Worm (Caenorhabditis elegans) whole organism, L4 larva: ENCODE data around the gene nsun-1.
"Not testable (repeated sequence)": the region's sequence is repeated elsewhere in the genome, so short reads cannot be mapped to it uniquely, and the experiment has no call there.

Source experiments
- F10B5.3 ChIP-seq: sonication (generic microtip); optimal IDR thresholded peaks from 2 replicates; lab custom pipeline; 2016; ENCODE audit warnings: mild to moderate bottlenecking, missing genetic modification characterization, missing compliant biosample characterization
- R02D3.7 ChIP-seq: fragments of 150-350 bp; sonication (generic microtip); optimal IDR thresholded peaks from 3 replicates; lab custom pipeline; 2014; ENCODE audit warnings: missing biosample characterization, missing genetic modification characterization
- Y5F2A.4 ChIP-seq: fragments of 200-800 bp; sonication (Bioruptor generic); optimal IDR thresholded peaks from 2 replicates; lab custom pipeline; 2018; ENCODE audit warnings: mild to moderate bottlenecking, missing genetic modification characterization, missing compliant biosample characterization
- aha-1 ChIP-seq: fragments of 150-350 bp; peaks from one replicate; lab custom pipeline; 2014; ENCODE audit warnings: missing biosample characterization, missing genetic modification characterization
- ceh-82 ChIP-seq: sonication (generic microtip); optimal IDR thresholded peaks from 2 replicates; lab custom pipeline; 2017; ENCODE audit warnings: missing biosample characterization, missing genetic modification characterization
- daf-8 ChIP-seq: fragments of 200-800 bp; sonication (Bioruptor generic); IDR thresholded peaks from 2 replicates; pipeline ENCODE4 v1.3.6; 2022; ENCODE audit warnings: missing genetic modification characterization, missing compliant biosample characterization
- egl-43 ChIP-seq: fragments of 200-800 bp; sonication (Bioruptor generic); IDR thresholded peaks from 2 replicates; pipeline ENCODE4 v1.3.6; 2022; ENCODE audit warnings: missing genetic modification reagents, missing genetic modification characterization, missing compliant biosample characterization
- fos-1 ChIP-seq: fragments of 150-350 bp; optimal IDR thresholded peaks from 2 replicates; lab custom pipeline; 2014; ENCODE audit warnings: missing biosample characterization, missing genetic modification characterization
- hlh-11 ChIP-seq: fragments of 200-800 bp; sonication (Bioruptor generic); optimal IDR thresholded peaks from 2 replicates; lab custom pipeline; 2018; ENCODE audit warnings: mild to moderate bottlenecking, missing genetic modification characterization, missing compliant biosample characterization
- hmg-1.1 ChIP-seq: fragments of 200-800 bp; sonication (Bioruptor generic); IDR thresholded peaks from 2 replicates; pipeline ENCODE4 v1.3.6; 2022; ENCODE audit warnings: missing genetic modification reagents, missing genetic modification characterization, missing compliant biosample characterization
- lim-7 ChIP-seq: fragments of 200-800 bp; sonication (Bioruptor generic); IDR thresholded peaks from 2 replicates; pipeline ENCODE4 v1.3.6; 2022; ENCODE audit warnings: missing genetic modification characterization, missing compliant biosample characterization
- lin-13 ChIP-seq: fragments of 150-350 bp; optimal IDR thresholded peaks from 2 replicates; lab custom pipeline; 2014; ENCODE audit warnings: missing biosample characterization, missing genetic modification reagents, missing genetic modification characterization
- lin-38 ChIP-seq: fragments of 200-800 bp; sonication (Bioruptor generic); IDR thresholded peaks from 2 replicates; pipeline ENCODE4 v1.3.6; 2022; ENCODE audit warnings: missing genetic modification reagents, missing genetic modification characterization, missing compliant biosample characterization
- lsy-2 ChIP-seq, 2 experiments: fragments of 150-350 bp in 1 of 2; sonication (generic microtip) in 1 of 2; optimal IDR thresholded peaks; 2 replicates each; lab custom pipeline; 2014 to 2017; ENCODE audit warnings: missing biosample characterization in 2 of 2, missing genetic modification characterization in 2 of 2
- madf-5 ChIP-seq, 2 experiments: fragments of 200-800 bp; sonication (Bioruptor generic); IDR thresholded peaks; 2 replicates each; pipeline ENCODE4 v1.3.6; 2022; ENCODE audit warnings: missing compliant biosample characterization in 2 of 2, missing genetic modification characterization in 2 of 2
- mdt-29 ChIP-seq: fragments of 200-800 bp; sonication (Bioruptor generic); IDR thresholded peaks from 2 replicates; pipeline ENCODE4 v1.3.6; 2022; ENCODE audit warnings: missing genetic modification reagents, missing genetic modification characterization, missing compliant biosample characterization
- mxl-2 ChIP-seq: fragments of 200-800 bp; sonication (Bioruptor generic); conservative IDR thresholded peaks from 2 replicates; pipeline ENCODE4 v1.3.6; 2022; ENCODE audit warnings: missing genetic modification reagents, missing genetic modification characterization, missing compliant biosample characterization
- nhr-102 ChIP-seq: sonication (generic microtip); optimal IDR thresholded peaks from 2 replicates; lab custom pipeline; 2016; ENCODE audit warnings: mild to moderate bottlenecking, missing genetic modification characterization, moderate library complexity, missing compliant biosample characterization
- nhr-41 ChIP-seq: fragments of 200-800 bp; sonication (Bioruptor generic); IDR thresholded peaks from 2 replicates; pipeline ENCODE4 v1.3.6; 2022; ENCODE audit warnings: missing genetic modification reagents, missing genetic modification characterization, missing compliant biosample characterization
- nhr-48 ChIP-seq: sonication (generic microtip); optimal IDR thresholded peaks from 2 replicates; lab custom pipeline; 2016; ENCODE audit warnings: mild to moderate bottlenecking, missing genetic modification characterization, missing compliant biosample characterization
- nhr-6 ChIP-seq: fragments of 150-350 bp; optimal IDR thresholded peaks from 2 replicates; lab custom pipeline; 2014; ENCODE audit warnings: missing biosample characterization, missing genetic modification characterization
- nhr-76 ChIP-seq: fragments of 150-350 bp; optimal IDR thresholded peaks from 2 replicates; lab custom pipeline; 2014; ENCODE audit warnings: missing biosample characterization, missing genetic modification characterization
- nhr-77 ChIP-seq: fragments of 150-350 bp; optimal IDR thresholded peaks from 2 replicates; lab custom pipeline; 2014; ENCODE audit warnings: missing biosample characterization, missing genetic modification characterization
- php-3 ChIP-seq: fragments of 200-800 bp; sonication (Bioruptor generic); IDR thresholded peaks from 2 replicates; pipeline ENCODE4 v1.3.6; 2022; ENCODE audit warnings: missing genetic modification reagents, missing genetic modification characterization, missing compliant biosample characterization
- pqm-1 ChIP-seq: sonication (generic microtip); optimal IDR thresholded peaks from 2 replicates; lab custom pipeline; 2017; ENCODE audit warnings: missing biosample characterization, missing genetic modification characterization
- saeg-2 ChIP-seq: fragments of 200-800 bp; sonication (Bioruptor generic); IDR thresholded peaks from 2 replicates; pipeline ENCODE4 v1.3.6; 2022; ENCODE audit warnings: missing genetic modification reagents, missing genetic modification characterization, missing compliant biosample characterization
- set-16 ChIP-seq: fragments of 200-800 bp; sonication (Bioruptor generic); IDR thresholded peaks from 2 replicates; pipeline ENCODE4 v1.3.6; 2022; ENCODE audit warnings: missing genetic modification reagents, missing genetic modification characterization, missing compliant biosample characterization
- tra-1 ChIP-seq: fragments of 200-800 bp; sonication (Bioruptor generic); IDR thresholded peaks from 2 replicates; pipeline ENCODE4 v1.3.6; 2022; ENCODE audit warnings: missing genetic modification reagents, missing genetic modification characterization, missing compliant biosample characterization
- unc-39 ChIP-seq: sonication (generic microtip); optimal IDR thresholded peaks from 2 replicates; lab custom pipeline; 2017; ENCODE audit warnings: missing biosample characterization, missing genetic modification characterization
- unc-62 ChIP-seq, 3 experiments: fragments of 150-350 bp in 1 of 3; sonication (generic microtip); optimal IDR thresholded peaks in 2 of 3; peaks in 1 of 3; 1 replicate in 1 of 3; 2 replicates in 2 of 3; lab custom pipeline; 2014 to 2017; ENCODE audit warnings: missing biosample characterization in 3 of 3, missing genetic modification characterization in 3 of 3, missing genetic modification reagents in 3 of 3, missing genotype in 1 of 3
- zag-1 ChIP-seq: fragments of 150-350 bp; optimal IDR thresholded peaks from 2 replicates; lab custom pipeline; 2014; ENCODE audit warnings: missing biosample characterization, missing genetic modification characterization
- zfp-2 ChIP-seq: sonication (generic microtip); optimal IDR thresholded peaks from 2 replicates; lab custom pipeline; 2016; ENCODE audit warnings: mild to moderate bottlenecking, missing genetic modification characterization, missing compliant biosample characterization
- zip-11 ChIP-seq: fragments of 200-800 bp; sonication (Bioruptor generic); IDR thresholded peaks from 2 replicates; pipeline ENCODE4 v1.3.6; 2022; ENCODE audit warnings: missing genetic modification characterization, missing compliant biosample characterization

nsun-1 gene

ce11 chrII:456371-456770 is 19.4 kb downstream of the nsun-1 start:
- TF ChIP-seq lsy-2 (tag; optimal IDR thresholded peaks at IDR 0.05; lab: Kevin White, UChicago) (peak; percentile 19 to 75), zip-11 (GFP tag; lab: Robert Waterston, UW) (no peak), madf-5 (GFP tag; IDR thresholded peaks at IDR 0.05; lab: Robert Waterston, UW) (no peak), daf-8 (no peak), lin-13 (GFP tag; lab: Kevin White, UChicago) (peak; percentile 80), egl-43 (no peak), saeg-2 (no peak), aha-1 (tag; lab: Kevin White, UChicago) (peak; percentile 88), nhr-48 (tag; lab: Kevin White, UChicago) (no peak), F10B5.3 (no peak), lim-7 (GFP tag; lab: Robert Waterston, UW) (no peak), nhr-76 (no peak), unc-39 (tag; lab: Kevin White, UChicago) (no peak), hmg-1.1 (GFP tag; lab: Robert Waterston, UW) (no peak)

- TF ChIP-seq tra-1; zfp-2 (tag; lab: Kevin White, UChicago); nhr-77 (tag; lab: Kevin White, UChicago): not testable (repeated sequence)
These were observed 21.1 kb downstream of the nsun-1 start, which contains the start of gene W10D9.1 for ce11 chrII:454646-455045. Gene W10D9.1 (plus strand): TSS chrII:454946.

DNA sequence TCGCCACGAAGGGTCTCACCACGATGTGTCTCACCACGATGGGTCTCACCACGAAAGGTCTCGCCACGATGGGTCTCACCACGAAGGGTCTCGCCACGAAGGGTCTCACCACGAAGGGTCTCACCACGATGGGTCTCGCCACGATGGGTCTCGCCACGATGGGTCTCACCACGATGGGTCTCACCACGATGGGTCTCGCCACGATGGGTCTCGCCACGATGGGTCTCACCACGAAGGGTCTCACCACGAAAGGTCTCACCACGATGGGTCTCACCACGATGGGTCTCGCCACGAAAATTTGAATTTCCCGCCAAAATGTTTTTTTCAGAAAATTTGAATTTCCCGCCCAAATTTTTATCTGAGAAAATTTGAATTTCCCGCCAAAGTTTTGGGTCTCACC is 23.6 kb downstream of the nsun-1 start:
- peak; percentile 86 for TF ChIP-seq set-16 (GFP tag; lab: Robert Waterston, UW)
- TF ChIP-seq, all 104 proteins: peak for 1; not testable (repeated sequence) for 103

ce11 chrII:441102-441501 is 34.6 kb downstream of the nsun-1 start, which contains the start of gene C24H12.1:
Gene C24H12.1 (plus strand): TSS chrII:441402.
- not testable (repeated sequence) for TF ChIP-seq unc-62 (GFP tag; optimal IDR thresholded peaks at IDR 0.05 in 1 of 2; lab: Kevin White, UChicago); unc-62 (tag; optimal IDR thresholded peaks at IDR 0.05; lab: Kevin White, UChicago); ceh-82 (tag; lab: Kevin White, UChicago); fos-1 (tag; lab: Kevin White, UChicago)

ce11 chrII:437279-437678 is 38.5 kb downstream of the nsun-1 start:
- TF ChIP-seq aha-1 (tag; lab: Kevin White, UChicago) (peak; percentile 21), hlh-11 (no peak)

DNA sequence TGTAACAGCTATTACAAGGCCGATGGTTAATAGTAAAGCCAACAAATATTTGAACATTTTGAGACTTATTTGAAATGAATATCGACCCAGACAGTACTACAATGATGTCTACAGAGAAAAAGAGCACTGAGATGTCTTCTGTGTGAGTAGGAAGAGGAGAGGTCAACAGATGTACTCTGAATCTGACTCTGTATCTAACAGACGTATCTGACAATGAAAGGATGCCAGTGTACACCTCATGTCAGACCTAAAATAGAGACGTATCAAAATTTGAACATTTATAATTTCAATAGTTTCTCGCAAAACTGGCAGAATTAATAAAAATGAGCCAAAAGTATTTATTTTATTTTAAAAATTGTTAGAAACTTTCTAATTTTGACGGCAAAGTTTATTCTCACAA is 52.7 kb downstream of the nsun-1 start, which contains the start of gene C24H12.8:
TSS of gene C24H12.8 (minus strand) at position 101 of the 400 bp plus-strand sequence.
- no peak for TF ChIP-seq php-3 (GFP tag; lab: Robert Waterston, UW)
- TF ChIP-seq Y5F2A.4 (GFP tag; lab: Kevin White, UChicago) = no peak
- TF ChIP-seq nhr-6 (tag; lab: Kevin White, UChicago) = no peak
- TF ChIP-seq nhr-102 (tag; lab: Kevin White, UChicago) = no peak
- TF ChIP-seq nhr-41 (GFP tag; lab: Robert Waterston, UW) = no peak
- no peak for TF ChIP-seq lin-38
- TF ChIP-seq mxl-2 (GFP tag; lab: Robert Waterston, UW) = no peak
- no peak for TF ChIP-seq R02D3.7
- no peak for TF ChIP-seq nhr-77 (tag; lab: Kevin White, UChicago)
- no peak for TF ChIP-seq zag-1 (tag; lab: Kevin White, UChicago)
- TF ChIP-seq pqm-1 (tag; lab: Kevin White, UChicago) = no peak
- no peak for TF ChIP-seq mdt-29 (GFP tag; lab: Robert Waterston, UW)
